Worm (Caenorhabditis elegans): Measurements from ENCODE around the gene fbxa-215.

- TF ChIP-seq ceh-16 (tag; optimal IDR thresholded peaks at IDR 0.05) = no peak
- no peak for TF ChIP-seq nhr-77 (tag; optimal IDR thresholded peaks at IDR 0.05)
- no peak for TF ChIP-seq egl-27 (tag; optimal IDR thresholded peaks at IDR 0.05)
- no peak for TF ChIP-seq nhr-11 (tag; optimal IDR thresholded peaks at IDR 0.05)
- no peak for TF ChIP-seq skn-1 (tag; optimal IDR thresholded peaks at IDR 0.05)
- TF ChIP-seq jun-1 (tag; optimal IDR thresholded peaks at IDR 0.05) = no peak
- TF ChIP-seq elt-2 (tag; optimal IDR thresholded peaks at IDR 0.05) = no peak
- no peak for TF ChIP-seq nhr-12 (tag; optimal IDR thresholded peaks at IDR 0.05)
- no peak for TF ChIP-seq ama-1 (optimal IDR thresholded peaks at IDR 0.05)
- no peak for TF ChIP-seq aly-2 (tag; optimal IDR thresholded peaks at IDR 0.05)
- TF ChIP-seq pqm-1 (tag; optimal IDR thresholded peaks at IDR 0.05) = no peak
- no peak for TF ChIP-seq elt-1 (tag; optimal IDR thresholded peaks at IDR 0.05)
Observed at ce11 chrIV:13696900-13697299, 30.2 kb upstream of the fbxa-215 start.

Measured in whole organism, L3 larva.